Fruit fly (Drosophila melanogaster) whole organism, embryonic: ENCODE measurements around the gene GC.

Experiments
- Bteb2 ChIP-seq: fragments of 200-800 bp; sonication (Bioruptor generic); optimal IDR thresholded peaks from 2 replicates; lab custom pipeline; 2016; ENCODE audit warnings: missing biosample characterization, missing genetic modification characterization
- CG11085 ChIP-seq: fragments of 200-800 bp; sonication (Bioruptor generic); IDR thresholded peaks from 2 replicates; pipeline ENCODE4 v1.3.6; 2022; ENCODE audit warnings: missing biosample characterization, missing genetic modification characterization
- CG11695 ChIP-seq: fragments of 200-800 bp; sonication (Bioruptor generic); IDR thresholded peaks from 3 replicates; pipeline ENCODE4 v1.3.6; 2022; ENCODE audit warnings: missing biosample characterization, missing genetic modification characterization
- CG12236 ChIP-seq: fragments of 200-800 bp; sonication (Bioruptor generic); optimal IDR thresholded peaks from 2 replicates; lab custom pipeline; 2016; ENCODE audit warnings: missing biosample characterization, missing genetic modification characterization
- CG12769 ChIP-seq: fragments of 200-800 bp; sonication (Bioruptor generic); optimal IDR thresholded peaks from 2 replicates; lab custom pipeline; 2019; ENCODE audit warnings: missing biosample characterization, mild to moderate bottlenecking, missing genetic modification characterization, moderate library complexity
- CG14014 ChIP-seq: fragments of 200-800 bp; sonication (Bioruptor generic); IDR thresholded peaks from 2 replicates; pipeline ENCODE4 v1.3.6; 2022; ENCODE audit warnings: missing biosample characterization, missing genetic modification characterization
- CG16813 ChIP-seq: fragments of 200-800 bp; sonication (Bioruptor generic); IDR thresholded peaks from 3 replicates; pipeline ENCODE4 v1.3.6; 2022; ENCODE audit warnings: missing biosample characterization, missing genetic modification characterization; ENCODE audit not compliant: partially characterized antibody
- CG17359 ChIP-seq: fragments of 200-800 bp; sonication (Bioruptor generic); optimal IDR thresholded peaks from 3 replicates; lab custom pipeline; 2018; ENCODE audit warnings: missing biosample characterization, mild to moderate bottlenecking, missing genetic modification characterization, moderate library complexity
- CG17385 ChIP-seq: fragments of 200-800 bp; sonication (Bioruptor generic); optimal IDR thresholded peaks from 3 replicates; lab custom pipeline; 2018; ENCODE audit warnings: missing biosample characterization, mild to moderate bottlenecking, missing genetic modification characterization
- CG2889 ChIP-seq: fragments of 200-800 bp; sonication (Bioruptor generic); IDR thresholded peaks from 3 replicates; pipeline ENCODE4 v1.3.6; 2022; ENCODE audit warnings: missing biosample characterization, missing genetic modification characterization
- CG34376 ChIP-seq: fragments of 200-800 bp; sonication (Bioruptor generic); optimal IDR thresholded peaks from 2 replicates; lab custom pipeline; 2018; ENCODE audit warnings: missing biosample characterization, mild to moderate bottlenecking, missing genetic modification characterization
- CG3995 ChIP-seq: fragments of 200-800 bp; sonication (Bioruptor generic); optimal IDR thresholded peaks from 3 replicates; lab custom pipeline; 2016; ENCODE audit warnings: missing biosample characterization, missing genetic modification characterization
- CG4730 ChIP-seq: fragments of 200-800 bp; sonication (Bioruptor generic); IDR thresholded peaks from 2 replicates; pipeline ENCODE4 v1.3.6; 2022; ENCODE audit warnings: missing biosample characterization, missing genetic modification characterization
- CG4854 ChIP-seq: fragments of 200-800 bp; sonication (Bioruptor generic); optimal IDR thresholded peaks from 2 replicates; lab custom pipeline; 2016; ENCODE audit warnings: missing biosample characterization, missing genetic modification characterization, inconsistent platforms
- CG6254 ChIP-seq: fragments of 200-800 bp; sonication (Bioruptor generic); optimal IDR thresholded peaks from 3 replicates; lab custom pipeline; 2017; ENCODE audit warnings: mild to moderate bottlenecking, missing biosample characterization, missing genetic modification reagents, missing genetic modification characterization
- CG6683 ChIP-seq: fragments of 200-800 bp; sonication (Bioruptor generic); optimal IDR thresholded peaks from 2 replicates; lab custom pipeline; 2017; ENCODE audit warnings: missing biosample characterization, mild to moderate bottlenecking, missing genetic modification characterization, missing genetic modification reagents
- CG7271 ChIP-seq: fragments of 200-800 bp; sonication (Bioruptor generic); optimal IDR thresholded peaks from 2 replicates; lab custom pipeline; 2018; ENCODE audit warnings: missing biosample characterization, mild to moderate bottlenecking, missing genetic modification characterization, moderate library complexity
- CG8281 ChIP-seq: fragments of 200-800 bp; sonication (Bioruptor generic); optimal IDR thresholded peaks from 2 replicates; lab custom pipeline; 2018; ENCODE audit warnings: missing biosample characterization, mild to moderate bottlenecking, missing genetic modification characterization, moderate library complexity
- CG8924 ChIP-seq: fragments of 200-800 bp; optimal IDR thresholded peaks from 3 replicates; lab custom pipeline; 2019; ENCODE audit warnings: missing biosample characterization, mild to moderate bottlenecking, missing genetic modification characterization, moderate library complexity
- CG9437 ChIP-seq: fragments of 200-800 bp; sonication (Bioruptor generic); optimal IDR thresholded peaks from 2 replicates; lab custom pipeline; 2018; ENCODE audit warnings: missing biosample characterization, mild to moderate bottlenecking, missing genetic modification characterization
- Doc2 ChIP-seq: fragments of 200-800 bp; sonication (Bioruptor generic); IDR thresholded peaks from 2 replicates; pipeline ENCODE4 v1.3.6; 2022; ENCODE audit warnings: missing biosample characterization, missing genetic modification characterization
- E2f1 ChIP-seq: fragments of 200-800 bp; sonication (Bioruptor generic); IDR thresholded peaks from 2 replicates; pipeline ENCODE4 v1.3.6; 2022; ENCODE audit warnings: missing biosample characterization, missing genetic modification characterization
- E2f2 ChIP-seq: fragments of 200-800 bp; sonication (Bioruptor generic); IDR thresholded peaks from 2 replicates; pipeline ENCODE4 v1.3.6; 2022; ENCODE audit warnings: missing biosample characterization, missing genetic modification characterization
- ERR ChIP-seq: fragments of 200-800 bp; sonication (Bioruptor generic); optimal IDR thresholded peaks from 2 replicates; lab custom pipeline; 2016; ENCODE audit warnings: missing biosample characterization, missing genetic modification characterization
- Hr3 ChIP-seq: fragments of 200-800 bp; sonication (Bioruptor generic); optimal IDR thresholded peaks from 3 replicates; lab custom pipeline; 2016; ENCODE audit warnings: missing biosample characterization, missing genetic modification characterization
- Hr39 ChIP-seq: fragments of >200 bp; optimal IDR thresholded peaks from 2 replicates; lab custom pipeline; 2017
- Hr78 ChIP-seq, 2 experiments: fragments of 200-800 bp in 1 of 2; fragments of >200 bp in 1 of 2; sonication (Bioruptor generic) in 1 of 2; optimal IDR thresholded peaks; 2 replicates each; lab custom pipeline; 2017 to 2019; ENCODE audit warnings: missing biosample characterization in 2 of 2, missing genetic modification characterization in 2 of 2, mild to moderate bottlenecking in 1 of 2, moderate library complexity in 1 of 2
- MESR4 ChIP-seq: fragments of 200-800 bp; sonication (Bioruptor generic); optimal IDR thresholded peaks from 2 replicates; lab custom pipeline; 2018; ENCODE audit warnings: missing biosample characterization, mild to moderate bottlenecking, missing genetic modification characterization, moderate library complexity
- NK7.1 ChIP-seq: fragments of 200-800 bp; sonication (Bioruptor generic); optimal IDR thresholded peaks from 3 replicates; lab custom pipeline; 2016; ENCODE audit warnings: missing biosample characterization, missing genetic modification characterization
- Spps ChIP-seq: fragments of 200-800 bp; sonication (Bioruptor generic); optimal IDR thresholded peaks from 2 replicates; lab custom pipeline; 2018; ENCODE audit warnings: missing biosample characterization, mild to moderate bottlenecking, missing genetic modification characterization
- Trl ChIP-seq, 3 experiments: fragments of >200 bp in 2 of 3; fragments of 200-800 bp in 1 of 3; sonication (Bioruptor generic) in 1 of 3; optimal IDR thresholded peaks; 2 replicates in 1 of 3; 3 replicates in 2 of 3; lab custom pipeline; 2016 to 2017; ENCODE audit warnings: missing biosample characterization in 1 of 3, missing genetic modification characterization in 1 of 3
- ac ChIP-seq: fragments of 200-800 bp; sonication (Bioruptor generic); optimal IDR thresholded peaks from 3 replicates; lab custom pipeline; 2017; ENCODE audit warnings: missing biosample characterization, mild to moderate bottlenecking, missing genetic modification characterization
- bowl ChIP-seq: fragments of 200-800 bp; sonication (Bioruptor generic); IDR thresholded peaks from 2 replicates; pipeline ENCODE4 v1.3.6; 2022; ENCODE audit warnings: missing biosample characterization, missing genetic modification characterization
- chinmo ChIP-seq: fragments of 200-800 bp; sonication (Bioruptor generic); IDR thresholded peaks from 4 replicates; pipeline ENCODE4 v1.3.6; 2022; ENCODE audit warnings: missing biosample characterization, missing genetic modification characterization; ENCODE audit not compliant: partially characterized antibody
- crol ChIP-seq: fragments of 200-800 bp; sonication (Bioruptor generic); IDR thresholded peaks from 2 replicates; pipeline ENCODE4 v1.3.6; 2022; ENCODE audit warnings: missing biosample characterization, missing genetic modification characterization
- dm ChIP-seq: fragments of 200-800 bp; sonication (Bioruptor generic); optimal IDR thresholded peaks from 3 replicates; lab custom pipeline; 2016; ENCODE audit warnings: missing biosample characterization, missing genetic modification characterization
- dmrt11E ChIP-seq: fragments of 200-800 bp; sonication (Bioruptor generic); optimal IDR thresholded peaks from 3 replicates; lab custom pipeline; 2018; ENCODE audit warnings: missing biosample characterization, mild to moderate bottlenecking, missing genetic modification characterization, moderate library complexity
- dmrt99B ChIP-seq: fragments of 200-800 bp; sonication (Bioruptor generic); optimal IDR thresholded peaks from 2 replicates; lab custom pipeline; 2018; ENCODE audit warnings: missing biosample characterization, mild to moderate bottlenecking, missing genetic modification characterization, moderate library complexity
- dysf ChIP-seq: fragments of 200-800 bp; sonication (Bioruptor generic); IDR thresholded peaks from 3 replicates; pipeline ENCODE4 v1.3.6; 2022; ENCODE audit warnings: missing biosample characterization, missing genetic modification characterization
- fu2 ChIP-seq: fragments of 200-800 bp; sonication (Bioruptor generic); optimal IDR thresholded peaks from 2 replicates; lab custom pipeline; 2016; ENCODE audit warnings: missing biosample characterization, missing genetic modification characterization
- gce ChIP-seq: fragments of 200-800 bp; sonication (Bioruptor generic); IDR thresholded peaks from 3 replicates; pipeline ENCODE4 v1.3.6; 2022; ENCODE audit warnings: missing biosample characterization, missing genetic modification characterization
- gsb ChIP-seq: fragments of 200-800 bp; sonication (Bioruptor generic); IDR thresholded peaks from 2 replicates; pipeline ENCODE4 v1.3.6; 2022; ENCODE audit warnings: missing biosample characterization, missing genetic modification characterization
- ken ChIP-seq: fragments of 200-800 bp; sonication (Bioruptor generic); IDR thresholded peaks from 3 replicates; pipeline ENCODE4 v1.3.6; 2022; ENCODE audit warnings: missing biosample characterization, missing genetic modification characterization
- lbe ChIP-seq: fragments of 200-800 bp; sonication (Bioruptor generic); optimal IDR thresholded peaks from 2 replicates; lab custom pipeline; 2016; ENCODE audit warnings: missing biosample characterization, mild to moderate bottlenecking, missing genetic modification characterization
- lola ChIP-seq, 3 experiments: fragments of >200 bp in 2 of 3; fragments of 200-800 bp in 1 of 3; sonication (Bioruptor generic) in 1 of 3; optimal IDR thresholded peaks; 2 replicates each; lab custom pipeline; 2017 to 2019; ENCODE audit warnings: missing biosample characterization in 3 of 3, missing genetic modification characterization in 3 of 3, mild to moderate bottlenecking in 1 of 3, moderate library complexity in 1 of 3
- repo ChIP-seq: fragments of 200-800 bp; sonication (Bioruptor generic); optimal IDR thresholded peaks from 2 replicates; lab custom pipeline; 2016; ENCODE audit warnings: missing biosample characterization, missing genetic modification characterization
- sug ChIP-seq: fragments of 200-800 bp; optimal IDR thresholded peaks from 2 replicates; lab custom pipeline; 2019; ENCODE audit warnings: missing biosample characterization, mild to moderate bottlenecking, missing genetic modification characterization, moderate library complexity
- toy ChIP-seq: fragments of 200-800 bp; sonication (Bioruptor generic); IDR thresholded peaks from 2 replicates; pipeline ENCODE4 v1.3.6; 2022; ENCODE audit warnings: missing biosample characterization, missing genetic modification characterization
- zfh1 ChIP-seq: fragments of 200-800 bp; sonication (Bioruptor generic); IDR thresholded peaks from 3 replicates; pipeline ENCODE4 v1.3.6; 2022; ENCODE audit warnings: missing biosample characterization, missing genetic modification characterization

Gene GC

DNA sequence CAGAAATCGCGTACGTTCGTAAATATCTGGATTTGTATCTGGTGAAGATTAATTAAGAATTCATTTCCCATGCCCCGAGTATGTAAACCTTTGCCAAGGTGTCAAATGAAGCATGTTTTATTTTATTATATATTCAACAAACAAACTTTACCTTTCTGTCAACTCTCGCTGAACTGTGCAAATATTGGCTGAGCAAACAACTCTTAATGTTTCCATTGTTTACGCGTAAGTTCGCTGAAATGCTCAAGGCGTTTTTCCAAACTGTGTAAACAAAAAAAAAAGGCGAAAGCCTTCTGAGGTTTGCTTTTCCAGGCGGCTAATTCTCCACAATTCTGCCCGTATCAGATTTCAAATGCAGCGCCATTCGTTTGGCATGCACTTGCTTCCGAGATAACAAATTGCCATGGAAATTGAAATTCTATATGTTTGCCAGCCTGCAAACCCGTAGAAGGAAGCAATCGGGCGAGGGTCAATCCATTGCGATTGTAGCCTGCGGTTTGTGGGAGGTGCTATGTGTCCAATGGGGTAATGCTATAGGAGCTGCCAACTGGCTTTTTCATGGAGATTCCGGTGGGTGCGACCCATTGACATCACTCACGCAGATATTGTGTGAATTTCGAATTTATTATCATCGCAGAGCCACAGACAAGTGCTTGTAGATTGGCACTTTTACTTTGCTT lies 37.3 kb downstream of the GC start (continued):
- TF ChIP-seq CG7271 (tag; lab: Kevin White, UChicago) (no peak), Spps (tag; lab: Kevin White, UChicago) (no peak), repo (GFP tag; lab: Kevin White, UChicago) (peak; percentile 69), CG12236 (GFP tag; lab: Kevin White, UChicago) (no peak), gsb (peak; percentile 52; the same call in 1 of the 2 replicates), E2f1 (no peak), crol (GFP tag; lab: Robert Waterston, UW) (no peak), Doc2 (GFP tag; lab: Robert Waterston, UW) (no peak), CG6683 (peak; percentile 79), lola (GFP tag; optimal IDR thresholded peaks at IDR 0.05; lab: Kevin White, UChicago) (no peak), sug (no peak), Trl (optimal IDR thresholded peaks at IDR 0.05; lab: Kevin White, UChicago) (no peak), Trl (GFP tag; optimal IDR thresholded peaks at IDR 0.05; lab: Kevin White, UChicago) (peak; percentile 73), Hr78 (GFP tag; optimal IDR thresholded peaks at IDR 0.05; lab: Kevin White, UChicago) (no peak), bowl (GFP tag; lab: Robert Waterston, UW) (no peak), dmrt99B (no peak), dmrt11E (tag; lab: Kevin White, UChicago) (no peak), CG34376 (GFP tag; lab: Kevin White, UChicago) (peak; percentile 83), toy (GFP tag; lab: Robert Waterston, UW) (0 out of 2 replicates have a peak, but pooled peaks have one; percentile 18), gce (no peak; the same call in 2 of the 3 replicates), CG6254 (no peak), CG14014 (GFP tag; lab: Robert Waterston, UW) (peak; percentile 70; the same call in 1 of the 2 replicates), CG17359 (tag; lab: Kevin White, UChicago) (peak; percentile 77), CG16813 (GFP tag; lab: Robert Waterston, UW) (no peak), CG11695 (peak; percentile 69; the same call in 1 of the 3 replicates), ac (no peak), E2f2 (peak; percentile 35; the same call in 1 of the 2 replicates), ken (no peak), CG8281 (tag; lab: Kevin White, UChicago) (peak; percentile 46), CG12769 (tag; lab: Kevin White, UChicago) (no peak), CG8924 (peak; percentile 0), CG4854 (GFP tag; lab: Kevin White, UChicago) (no peak), lbe (GFP tag; lab: Kevin White, UChicago) (peak; percentile 99), dysf (GFP tag; lab: Robert Waterston, UW) (peak; percentile 43; the same call in 1 of the 3 replicates), NK7.1 (peak; percentile 64), CG9437 (no peak), CG17385 (GFP tag; lab: Kevin White, UChicago) (peak; percentile 59), CG11085 (GFP tag; lab: Robert Waterston, UW) (peak; percentile 55; the same call in 1 of the 2 replicates), Bteb2 (peak; percentile 60), fu2 (peak; percentile 38), dm (GFP tag; lab: Kevin White, UChicago) (no peak), Hr3 (GFP tag; lab: Kevin White, UChicago) (no peak), CG3995 (GFP tag; lab: Kevin White, UChicago) (peak; percentile 62), CG2889 (GFP tag; lab: Robert Waterston, UW) (peak; percentile 31; the same call in 1 of the 3 replicates), CG4730 (GFP tag; lab: Robert Waterston, UW) (no peak), Hr39 (lab: Kevin White, UChicago) (no peak), zfh1 (0 out of 3 replicates have a peak, but pooled peaks have one; percentile 36), MESR4 (GFP tag; lab: Kevin White, UChicago) (no peak), chinmo (no peak), ERR (GFP tag; lab: Kevin White, UChicago) (peak; percentile 39)
